Worm (Caenorhabditis elegans): ENCODE measurements around the gene clec-49.

ce11 chrV:19708849-19709248, 42.2 kb downstream of the clec-49 start, which contains the start of gene srv-3:
- no peak for TF ChIP-seq cog-1 (tag; optimal IDR thresholded peaks at IDR 0.05)
- no peak for TF ChIP-seq ztf-23 (GFP tag; IDR thresholded peaks at IDR 0.05)
- TF ChIP-seq tab-1 (GFP tag; IDR thresholded peaks at IDR 0.05): no peak
- TF ChIP-seq flt-1 (GFP tag; IDR thresholded peaks at IDR 0.05): no peak
- TF ChIP-seq med-1 (GFP tag; optimal IDR thresholded peaks at IDR 0.05; ENCODE audit: insufficient read depth): no peak
